Fruit fly (Drosophila melanogaster) whole organism, embryonic: ENCODE results near the gene CG14545.

Experiments
- CG10462 ChIP-seq: fragments of 200-800 bp; sonication (Bioruptor generic); optimal IDR thresholded peaks from 2 replicates; lab custom pipeline; 2016; ENCODE audit warnings: missing biosample characterization, missing genetic modification characterization
- CoRest ChIP-seq: fragments of 200-800 bp; sonication (Bioruptor generic); optimal IDR thresholded peaks from 3 replicates; lab custom pipeline; 2018; ENCODE audit warnings: missing biosample characterization, mild to moderate bottlenecking, missing genetic modification characterization, moderate library complexity
- Dad ChIP-seq: fragments of 200-800 bp; sonication (Bioruptor generic); optimal IDR thresholded peaks from 3 replicates; lab custom pipeline; 2016; ENCODE audit warnings: missing biosample characterization, missing genetic modification characterization
- Ets97D ChIP-seq: fragments of 200-800 bp; sonication (Bioruptor generic); optimal IDR thresholded peaks from 3 replicates; lab custom pipeline; 2016; ENCODE audit warnings: missing biosample characterization, missing genetic modification characterization
- dysf ChIP-seq: fragments of 200-800 bp; sonication (Bioruptor generic); IDR thresholded peaks from 3 replicates; pipeline ENCODE4 v1.3.6; 2022; ENCODE audit warnings: missing biosample characterization, missing genetic modification characterization
- eyg ChIP-seq: fragments of 200-800 bp; sonication (Bioruptor generic); optimal IDR thresholded peaks from 3 replicates; lab custom pipeline; 2016; ENCODE audit warnings: missing biosample characterization, missing genetic modification characterization
- kni ChIP-seq: fragments of 200-800 bp; sonication (Bioruptor generic); optimal IDR thresholded peaks from 3 replicates; lab custom pipeline; 2017; ENCODE audit warnings: mild to moderate bottlenecking, missing biosample characterization, missing genetic modification reagents, missing genetic modification characterization
- tll ChIP-seq, 2 experiments: fragments of 200-800 bp in 1 of 2; fragments of >200 bp in 1 of 2; sonication (Bioruptor generic) in 1 of 2; optimal IDR thresholded peaks; 2 replicates each; lab custom pipeline; 2017 to 2019; ENCODE audit warnings: missing biosample characterization in 2 of 2, missing genetic modification characterization in 2 of 2, mild to moderate bottlenecking in 1 of 2, moderate library complexity in 1 of 2

DNA sequence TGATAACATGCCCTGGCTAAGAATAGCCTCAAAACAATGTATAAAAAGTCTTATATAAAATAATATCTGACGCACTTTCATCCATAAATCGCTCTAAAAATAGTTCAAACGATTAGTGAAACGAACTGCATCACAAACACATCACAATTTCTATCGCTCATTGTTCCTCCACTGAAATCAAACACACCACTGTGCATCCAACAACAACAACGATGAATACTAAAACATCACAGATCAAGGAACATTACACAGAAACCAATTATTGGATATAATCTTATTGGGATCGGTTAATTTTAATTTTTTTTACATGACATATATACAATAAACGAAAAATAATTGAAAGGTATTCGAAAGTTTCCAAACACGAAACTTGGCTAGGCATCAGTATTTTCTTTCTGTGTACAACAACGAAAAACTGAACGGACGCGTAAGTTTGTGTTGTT lies 28.3 kb upstream of the CG14545 start:
- TF ChIP-seq dysf (GFP tag; lab: Robert Waterston, UW) (peak; percentile 90; the same call in 2 of the 3 replicates), kni (GFP tag; lab: Kevin White, UChicago) (no peak), eyg (GFP tag; lab: Kevin White, UChicago) (peak; percentile 63), CG10462 (no peak), CoRest (tag; lab: Kevin White, UChicago) (peak; percentile 87), Dad (GFP tag; lab: Kevin White, UChicago) (peak; percentile 47), tll (GFP tag; optimal IDR thresholded peaks at IDR 0.05; lab: Kevin White, UChicago) (no peak), Ets97D (GFP tag; lab: Kevin White, UChicago) (peak; percentile 55)
